Worm (Caenorhabditis elegans) whole organism, L1 larva: Measurements from ENCODE around the gene gcy-37.

Source experiments
- aha-1 ChIP-seq: fragments of 150-350 bp; optimal IDR thresholded peaks from 2 replicates; lab custom pipeline; 2014; ENCODE audit warnings: missing biosample characterization, missing genetic modification characterization
- ceh-82 ChIP-seq, 3 experiments: fragments of 150-350 bp in 1 of 3; sonication (generic microtip) in 2 of 3; optimal IDR thresholded peaks; 2 replicates each; lab custom pipeline; 2014 to 2017; ENCODE audit warnings: missing biosample characterization in 3 of 3, missing genetic modification characterization in 3 of 3
- fkh-8 ChIP-seq: sonication (generic microtip); optimal IDR thresholded peaks from 2 replicates; lab custom pipeline; 2016; ENCODE audit warnings: mild to moderate bottlenecking, missing genetic modification characterization, missing compliant biosample characterization
- hlh-4 ChIP-seq: sonication (generic microtip); optimal IDR thresholded peaks from 2 replicates; lab custom pipeline; 2016; ENCODE audit warnings: mild to moderate bottlenecking, missing genetic modification characterization, missing compliant biosample characterization
- mdl-1 ChIP-seq, 2 experiments: fragments of 150-350 bp; optimal IDR thresholded peaks; 2 replicates each; lab custom pipeline; 2014 to 2017; ENCODE audit warnings: missing biosample characterization in 2 of 2, missing genetic modification characterization in 2 of 2, inconsistent platforms in 1 of 2
- nhr-12 ChIP-seq: sonication (generic microtip); optimal IDR thresholded peaks from 2 replicates; lab custom pipeline; 2017; ENCODE audit warnings: missing biosample characterization, missing genetic modification characterization
- nhr-28 ChIP-seq: fragments of 150-350 bp; optimal IDR thresholded peaks from 2 replicates; lab custom pipeline; 2014; ENCODE audit warnings: missing biosample characterization, missing genetic modification characterization
- nhr-71 ChIP-seq: sonication (generic microtip); optimal IDR thresholded peaks from 2 replicates; lab custom pipeline; 2016; ENCODE audit warnings: mild to moderate bottlenecking, missing genetic modification characterization, moderate library complexity, missing compliant biosample characterization
- nhr-76 ChIP-seq: sonication (generic microtip); optimal IDR thresholded peaks from 2 replicates; lab custom pipeline; 2017; ENCODE audit warnings: missing biosample characterization, missing genetic modification characterization

ce11 chrIV:2122488-2122887 lies 36.5 kb downstream of the gcy-37 start, which contains the start of gene glb-7:
- TF ChIP-seq nhr-12 (tag; lab: Kevin White, UChicago) (no peak), mdl-1 (tag; optimal IDR thresholded peaks at IDR 0.05; lab: Kevin White, UChicago) (no peak), nhr-76 (tag; lab: Kevin White, UChicago) (no peak), nhr-28 (tag; lab: Kevin White, UChicago) (no peak), aha-1 (tag; lab: Kevin White, UChicago) (no peak), ceh-82 (tag; optimal IDR thresholded peaks at IDR 0.05; lab: Kevin White, UChicago) (no peak), hlh-4 (tag; lab: Kevin White, UChicago) (no peak), nhr-71 (tag; lab: Kevin White, UChicago) (no peak), fkh-8 (tag; lab: Kevin White, UChicago) (no peak)
